Worm (Caenorhabditis elegans): Measurements from ENCODE around the gene zmp-1.
A peak's percentile ranks its signal among the peaks of the same experiment; 100 is the strongest.

The zmp-1 gene

ce11 chrIII:5975005-5975730 is 42.4 kb upstream of the zmp-1 start, which contains the start of gene mlp-1:
mlp-1 (minus strand) TSS chrIII:5975055.
- TF ChIP-seq unc-120 (tag; optimal IDR thresholded peaks at IDR 0.05; ENCODE audit: poor library complexity, severe bottlenecking) = peak; percentile 15
- peak; percentile 56 for TF ChIP-seq unc-62 (GFP tag; optimal IDR thresholded peaks at IDR 0.05)
- peak; percentile 86 for TF ChIP-seq hlh-1 (tag; optimal IDR thresholded peaks at IDR 0.05)
- no peak for TF ChIP-seq flh-1 (GFP tag; optimal IDR thresholded peaks at IDR 0.05)
- TF ChIP-seq M03D4.4 (tag; optimal IDR thresholded peaks at IDR 0.05) = no peak

- TF ChIP-seq zip-8 (tag; optimal IDR thresholded peaks at IDR 0.05) (peak; percentile 94), snpc-4 (tag; optimal IDR thresholded peaks at IDR 0.05) (no peak)
Measured at ce11 chrIII:5967640-5968039, 34.9 kb upstream of the zmp-1 start.

ce11 chrIII:5965839-5966463 is 33.2 kb upstream of the zmp-1 start, which contains the start of gene dct-6:
dct-6 (plus strand) TSS chrIII:5966413.
- TF ChIP-seq blmp-1 (tag; optimal IDR thresholded peaks at IDR 0.05) (no peak), mep-1 (tag; optimal IDR thresholded peaks at IDR 0.05) (no peak), lin-32 (GFP tag; optimal IDR thresholded peaks at IDR 0.05) (no peak), hlh-1 (tag; optimal IDR thresholded peaks at IDR 0.05) (no peak), unc-62 (GFP tag; optimal IDR thresholded peaks at IDR 0.05) (no peak), elt-1 (tag; optimal IDR thresholded peaks at IDR 0.05; ENCODE audit: borderline replicate concordance, insufficient read depth) (no peak), pha-4 (tag; optimal IDR thresholded peaks at IDR 0.05) (no peak), bed-3 (GFP tag; optimal IDR thresholded peaks at IDR 0.05) (no peak)

- TF ChIP-seq cnd-1 (tag; optimal IDR thresholded peaks at IDR 0.05) (no peak), lsy-2 (tag; optimal IDR thresholded peaks at IDR 0.05) (no peak), unc-62 (GFP tag; optimal IDR thresholded peaks at IDR 0.05) (no peak), ceh-83 (GFP tag; optimal IDR thresholded peaks at IDR 0.05) (no peak), pha-4 (tag; optimal IDR thresholded peaks at IDR 0.05) (no peak), snpc-4 (tag; optimal IDR thresholded peaks at IDR 0.05) (no peak)
Measured at ce11 chrIII:5965368-5965767, 32.6 kb upstream of the zmp-1 start.

- TF ChIP-seq elt-1 (tag; optimal IDR thresholded peaks at IDR 0.05; ENCODE audit: borderline replicate concordance, insufficient read depth) (no peak), cnd-1 (tag; optimal IDR thresholded peaks at IDR 0.05) (no peak), sptf-1 (tag; optimal IDR thresholded peaks at IDR 0.05) (no peak), drap-1 (GFP tag; optimal IDR thresholded peaks at IDR 0.05) (no peak), tbx-8 (GFP tag; optimal IDR thresholded peaks at IDR 0.05) (no peak), ces-1 (GFP tag; optimal IDR thresholded peaks at IDR 0.05) (no peak), blmp-1 (tag; optimal IDR thresholded peaks at IDR 0.05) (no peak), mls-2 (tag; optimal IDR thresholded peaks at IDR 0.05) (no peak), snpc-4 (tag; optimal IDR thresholded peaks at IDR 0.05) (no peak), nhr-237 (tag; optimal IDR thresholded peaks at IDR 0.05) (no peak), unc-62 (GFP tag; optimal IDR thresholded peaks at IDR 0.05) (no peak)
Measured at ce11 chrIII:5964058-5964632, 31.4 kb upstream of the zmp-1 start.

- TF ChIP-seq sptf-1 (tag; optimal IDR thresholded peaks at IDR 0.05) (no peak), pha-4 (tag; optimal IDR thresholded peaks at IDR 0.05) (no peak), unc-120 (tag; optimal IDR thresholded peaks at IDR 0.05; ENCODE audit: poor library complexity, severe bottlenecking) (no peak), lin-13 (tag; optimal IDR thresholded peaks at IDR 0.05) (no peak), ztf-11 (tag; optimal IDR thresholded peaks at IDR 0.05) (no peak), unc-39 (tag; optimal IDR thresholded peaks at IDR 0.05) (no peak), drap-1 (GFP tag; optimal IDR thresholded peaks at IDR 0.05) (no peak), snpc-4 (tag; optimal IDR thresholded peaks at IDR 0.05) (no peak), ceh-43 (GFP tag; optimal IDR thresholded peaks at IDR 0.05) (no peak), nhr-237 (tag; optimal IDR thresholded peaks at IDR 0.05) (no peak), unc-62 (GFP tag; optimal IDR thresholded peaks at IDR 0.05) (no peak), flh-1 (GFP tag; optimal IDR thresholded peaks at IDR 0.05) (no peak), tbx-8 (GFP tag; optimal IDR thresholded peaks at IDR 0.05) (no peak), sem-2 (GFP tag; optimal IDR thresholded peaks at IDR 0.05) (no peak), ceh-39 (tag; optimal IDR thresholded peaks at IDR 0.05) (no peak)
Measured at ce11 chrIII:5961560-5961959, 28.8 kb upstream of the zmp-1 start.

Measured in whole organism, mixed stage, embryonic.